Fruit fly (Drosophila melanogaster): ENCODE data around the gene CycB3.

DNA sequence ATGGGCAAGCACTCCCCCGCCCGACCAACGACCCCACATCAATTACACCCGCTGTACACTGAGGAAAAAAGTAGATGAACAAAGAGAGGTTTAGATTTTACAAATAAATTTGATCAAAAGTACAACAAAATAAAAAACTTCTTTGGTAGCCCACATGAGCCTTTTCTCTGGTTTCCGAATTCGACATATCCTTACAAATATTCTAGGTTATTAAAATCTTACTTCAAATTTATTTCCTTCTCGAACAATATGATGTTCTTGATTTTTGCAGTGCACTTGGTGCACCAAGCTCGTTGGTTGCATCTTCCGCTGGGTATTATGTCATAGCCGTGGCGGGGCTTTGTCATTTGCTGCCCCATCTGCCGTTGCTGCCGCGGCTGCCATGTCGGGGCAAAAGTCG is 36.0 kb upstream of the CycB3 start:
- TF ChIP-seq Snoo (tag; optimal IDR thresholded peaks at IDR 0.05) (no peak), Ets98B (GFP tag; IDR thresholded peaks at IDR 0.05) (peak; percentile 25; the same call in 1 of the 2 replicates), CG8159 (tag; optimal IDR thresholded peaks at IDR 0.05) (no peak), CG12605 (GFP tag; IDR thresholded peaks at IDR 0.05) (peak; percentile 45; the same call in 1 of the 2 replicates), CG32121 (GFP tag; IDR thresholded peaks at IDR 0.05) (peak; percentile 64), gl (tag; optimal IDR thresholded peaks at IDR 0.05) (no peak), fd96Ca (GFP tag; IDR thresholded peaks at IDR 0.05) (0 out of 3 replicates have a peak, but pooled peaks have one; percentile 30), EcR (GFP tag; optimal IDR thresholded peaks at IDR 0.05) (no peak), CG15710 (tag; optimal IDR thresholded peaks at IDR 0.05) (no peak), CG8301 (tag; optimal IDR thresholded peaks at IDR 0.05) (peak; percentile 9), CG14655 (GFP tag; optimal IDR thresholded peaks at IDR 0.05) (no peak), Pif1A (GFP tag; optimal IDR thresholded peaks at IDR 0.05) (no peak), CG34367 (tag; optimal IDR thresholded peaks at IDR 0.05) (no peak)
